Fruit fly (Drosophila melanogaster) whole organism, embryonic: Measurements from ENCODE around the gene HtrA2.

ENCODE experiments used
- ATbp ChIP-seq: fragments of 200-800 bp; sonication (Bioruptor generic); optimal IDR thresholded peaks from 2 replicates; lab custom pipeline; 2017; ENCODE audit warnings: missing biosample characterization, mild to moderate bottlenecking, missing genetic modification characterization, missing genetic modification reagents
- B-H1 ChIP-seq: fragments of 200-800 bp; sonication (Bioruptor generic); IDR thresholded peaks from 3 replicates; pipeline ENCODE4 v1.3.6; 2022; ENCODE audit warnings: missing biosample characterization, missing genetic modification characterization
- Blimp-1 ChIP-seq: fragments of 200-800 bp; sonication (Bioruptor generic); optimal IDR thresholded peaks from 3 replicates; lab custom pipeline; 2018; ENCODE audit warnings: missing biosample characterization, missing genetic modification characterization, mild to moderate bottlenecking, moderate library complexity, missing genetic modification reagents
- Bteb2 ChIP-seq: fragments of 200-800 bp; sonication (Bioruptor generic); optimal IDR thresholded peaks from 2 replicates; lab custom pipeline; 2016; ENCODE audit warnings: missing biosample characterization, missing genetic modification characterization
- CG12769 ChIP-seq: fragments of 200-800 bp; sonication (Bioruptor generic); optimal IDR thresholded peaks from 2 replicates; lab custom pipeline; 2019; ENCODE audit warnings: missing biosample characterization, mild to moderate bottlenecking, missing genetic modification characterization, moderate library complexity
- CG13424 ChIP-seq: fragments of 200-800 bp; sonication (Bioruptor generic); optimal IDR thresholded peaks from 2 replicates; lab custom pipeline; 2019; ENCODE audit warnings: missing biosample characterization, mild to moderate bottlenecking, missing genetic modification characterization, moderate library complexity
- CG13775 ChIP-seq: fragments of 200-800 bp; sonication (Bioruptor generic); optimal IDR thresholded peaks from 3 replicates; lab custom pipeline; 2017; ENCODE audit warnings: missing biosample characterization, mild to moderate bottlenecking, missing genetic modification characterization
- CG15479 ChIP-seq: fragments of 200-800 bp; sonication (Bioruptor generic); optimal IDR thresholded peaks from 3 replicates; lab custom pipeline; 2019; ENCODE audit warnings: missing biosample characterization, mild to moderate bottlenecking, missing genetic modification characterization, moderate library complexity
- CG15601 ChIP-seq: fragments of 200-800 bp; sonication (Bioruptor generic); optimal IDR thresholded peaks from 3 replicates; lab custom pipeline; 2019; ENCODE audit warnings: missing biosample characterization, mild to moderate bottlenecking, missing genetic modification characterization, moderate library complexity
- CG17361 ChIP-seq: fragments of 200-800 bp; sonication (Bioruptor generic); IDR thresholded peaks from 3 replicates; pipeline ENCODE4 v1.3.6; 2022; ENCODE audit warnings: missing biosample characterization, missing genetic modification characterization
- CG2712 ChIP-seq: fragments of 200-800 bp; optimal IDR thresholded peaks from 3 replicates; lab custom pipeline; 2019; ENCODE audit warnings: missing biosample characterization, mild to moderate bottlenecking, missing genetic modification characterization, moderate library complexity
- CG2889 ChIP-seq: fragments of 200-800 bp; sonication (Bioruptor generic); IDR thresholded peaks from 3 replicates; pipeline ENCODE4 v1.3.6; 2022; ENCODE audit warnings: missing biosample characterization, missing genetic modification characterization
- CG3163 ChIP-seq: fragments of 200-800 bp; sonication (Bioruptor generic); optimal IDR thresholded peaks from 3 replicates; lab custom pipeline; 2016; ENCODE audit warnings: missing biosample characterization, missing genetic modification characterization
- CG33557 ChIP-seq: fragments of 200-800 bp; sonication (Bioruptor generic); optimal IDR thresholded peaks from 2 replicates; lab custom pipeline; 2019; ENCODE audit warnings: missing biosample characterization, mild to moderate bottlenecking, missing genetic modification characterization, moderate library complexity
- CG42726 ChIP-seq: fragments of 200-800 bp; sonication (Bioruptor generic); IDR thresholded peaks from 2 replicates; pipeline ENCODE4 v1.3.6; 2022; ENCODE audit warnings: missing biosample characterization, missing genetic modification characterization; ENCODE audit not compliant: partially characterized antibody
- CG4282 ChIP-seq: fragments of 200-800 bp; sonication (Bioruptor generic); optimal IDR thresholded peaks from 2 replicates; lab custom pipeline; 2016; ENCODE audit warnings: missing biosample characterization, missing genetic modification characterization
- CG43689 ChIP-seq: fragments of 200-800 bp; sonication (Bioruptor generic); IDR thresholded peaks from 2 replicates; pipeline ENCODE4 v1.3.6; 2022; ENCODE audit warnings: missing biosample characterization, missing genetic modification characterization
- CG4617 ChIP-seq: fragments of 200-800 bp; sonication (Bioruptor generic); optimal IDR thresholded peaks from 3 replicates; lab custom pipeline; 2016; ENCODE audit warnings: missing biosample characterization, missing genetic modification characterization, borderline replicate concordance
- CG6272 ChIP-seq: fragments of 200-800 bp; sonication (Bioruptor generic); IDR thresholded peaks from 2 replicates; pipeline ENCODE4 v1.3.6; 2022; ENCODE audit warnings: missing biosample characterization, missing genetic modification characterization
- CG6765 ChIP-seq: fragments of 200-800 bp; sonication (Bioruptor generic); optimal IDR thresholded peaks from 3 replicates; lab custom pipeline; 2017; ENCODE audit warnings: missing biosample characterization, mild to moderate bottlenecking, missing genetic modification characterization
- CG7372 ChIP-seq: fragments of 200-800 bp; sonication (Bioruptor generic); IDR thresholded peaks from 2 replicates; pipeline ENCODE4 v1.3.6; 2022; ENCODE audit warnings: missing biosample characterization, missing genetic modification characterization
- CG8359 ChIP-seq: fragments of 200-800 bp; sonication (Bioruptor generic); optimal IDR thresholded peaks from 2 replicates; lab custom pipeline; 2017; ENCODE audit warnings: missing biosample characterization, mild to moderate bottlenecking, missing genetic modification characterization, borderline replicate concordance
- CG8944 ChIP-seq: fragments of 200-800 bp; sonication (Bioruptor generic); optimal IDR thresholded peaks from 3 replicates; lab custom pipeline; 2016; ENCODE audit warnings: missing biosample characterization, missing genetic modification characterization
- Fer1 ChIP-seq: fragments of 200-800 bp; sonication (Bioruptor generic); optimal IDR thresholded peaks from 2 replicates; lab custom pipeline; 2017; ENCODE audit warnings: missing biosample characterization, mild to moderate bottlenecking, missing genetic modification characterization
- Jarid2 ChIP-seq: fragments of 200-800 bp; sonication (Bioruptor generic); optimal IDR thresholded peaks from 3 replicates; lab custom pipeline; 2017; ENCODE audit warnings: mild to moderate bottlenecking, missing biosample characterization, missing genetic modification reagents, missing genetic modification characterization
- Max ChIP-seq: fragments of 200-800 bp; sonication (Bioruptor generic); optimal IDR thresholded peaks from 2 replicates; lab custom pipeline; 2016; ENCODE audit warnings: missing biosample characterization, mild to moderate bottlenecking, missing genetic modification characterization
- Med ChIP-seq: fragments of 200-800 bp; sonication (Bioruptor generic); peaks from one replicate; lab custom pipeline; 2016; ENCODE audit warnings: missing biosample characterization, missing genetic modification characterization, mild to moderate bottlenecking, inconsistent platforms, moderate library complexity
- Myb ChIP-seq: fragments of 200-800 bp; sonication (Bioruptor generic); optimal IDR thresholded peaks from 2 replicates; lab custom pipeline; 2016; ENCODE audit warnings: missing biosample characterization, missing genetic modification characterization
- Nf-YA ChIP-seq: fragments of 200-800 bp; sonication (Bioruptor generic); IDR thresholded peaks from 2 replicates; pipeline ENCODE4 v1.3.6; 2022; ENCODE audit warnings: missing biosample characterization, missing genetic modification characterization
- Scr ChIP-seq: fragments of 200-800 bp; sonication (Bioruptor generic); IDR thresholded peaks from 2 replicates; pipeline ENCODE4 v1.3.6; 2022; ENCODE audit warnings: missing biosample characterization, missing genetic modification characterization; ENCODE audit not compliant: partially characterized antibody
- abd-A ChIP-seq: fragments of 200-800 bp; sonication (Bioruptor generic); optimal IDR thresholded peaks from 3 replicates; lab custom pipeline; 2019; ENCODE audit warnings: missing biosample characterization, mild to moderate bottlenecking, missing genetic modification characterization, moderate library complexity
- az2 ChIP-seq: fragments of 200-800 bp; sonication (Bioruptor generic); optimal IDR thresholded peaks from 3 replicates; lab custom pipeline; 2016; ENCODE audit warnings: missing biosample characterization, missing genetic modification characterization
- bsh ChIP-seq, 2 experiments: fragments of 200-800 bp; sonication (Bioruptor generic); optimal IDR thresholded peaks; 2 replicates each; lab custom pipeline; 2017 to 2018; ENCODE audit warnings: mild to moderate bottlenecking in 2 of 2, missing biosample characterization in 2 of 2, missing genetic modification characterization in 2 of 2, moderate library complexity in 1 of 2
- disco-r ChIP-seq: fragments of 200-800 bp; sonication (Bioruptor generic); optimal IDR thresholded peaks from 2 replicates; lab custom pipeline; 2016; ENCODE audit warnings: missing biosample characterization, missing genetic modification characterization
- dm ChIP-seq: fragments of 200-800 bp; sonication (Bioruptor generic); optimal IDR thresholded peaks from 3 replicates; lab custom pipeline; 2016; ENCODE audit warnings: missing biosample characterization, missing genetic modification characterization
- eyg ChIP-seq: fragments of 200-800 bp; sonication (Bioruptor generic); optimal IDR thresholded peaks from 3 replicates; lab custom pipeline; 2016; ENCODE audit warnings: missing biosample characterization, missing genetic modification characterization
- fd102C ChIP-seq: fragments of 200-800 bp; sonication (Bioruptor generic); optimal IDR thresholded peaks from 2 replicates; lab custom pipeline; 2018; ENCODE audit warnings: missing biosample characterization, mild to moderate bottlenecking, missing genetic modification characterization, moderate library complexity
- fd96Cb ChIP-seq: fragments of 200-800 bp; sonication (Bioruptor generic); optimal IDR thresholded peaks from 2 replicates; lab custom pipeline; 2018; ENCODE audit warnings: missing biosample characterization, mild to moderate bottlenecking, missing genetic modification characterization, moderate library complexity
- gro ChIP-seq: fragments of 200-800 bp; sonication (Bioruptor generic); optimal IDR thresholded peaks from 2 replicates; lab custom pipeline; 2016; ENCODE audit warnings: missing biosample characterization, missing genetic modification characterization
- ind ChIP-seq: fragments of 200-800 bp; sonication (Bioruptor generic); optimal IDR thresholded peaks from 3 replicates; lab custom pipeline; 2016; ENCODE audit warnings: missing biosample characterization, missing genetic modification characterization
- lola ChIP-seq, 3 experiments: fragments of >200 bp in 2 of 3; fragments of 200-800 bp in 1 of 3; sonication (Bioruptor generic) in 1 of 3; optimal IDR thresholded peaks; 2 replicates each; lab custom pipeline; 2017 to 2019; ENCODE audit warnings: missing biosample characterization in 3 of 3, missing genetic modification characterization in 3 of 3, mild to moderate bottlenecking in 1 of 3, moderate library complexity in 1 of 3
- mirr ChIP-seq: fragments of 200-800 bp; sonication (Bioruptor generic); optimal IDR thresholded peaks from 3 replicates; lab custom pipeline; 2018; ENCODE audit warnings: missing biosample characterization, mild to moderate bottlenecking, missing genetic modification characterization
- oc ChIP-seq: fragments of 200-800 bp; sonication (Bioruptor generic); optimal IDR thresholded peaks from 2 replicates; lab custom pipeline; 2018; ENCODE audit warnings: missing biosample characterization, mild to moderate bottlenecking, missing genetic modification characterization, moderate library complexity
- odd ChIP-seq: fragments of 200-800 bp; sonication (Bioruptor generic); optimal IDR thresholded peaks from 2 replicates; lab custom pipeline; 2017; ENCODE audit warnings: missing biosample characterization, mild to moderate bottlenecking, missing genetic modification characterization
- otp ChIP-seq: fragments of 200-800 bp; sonication (Bioruptor generic); IDR thresholded peaks from 3 replicates; pipeline ENCODE4, ENCODE4 v1.3.6; 2022; ENCODE audit warnings: missing biosample characterization, missing genetic modification characterization
- sisA ChIP-seq: fragments of 200-800 bp; sonication (Bioruptor generic); IDR thresholded peaks from 2 replicates; pipeline ENCODE4 v1.3.6; 2022; ENCODE audit warnings: missing biosample characterization, missing genetic modification characterization
- sr ChIP-seq: fragments of 200-800 bp; sonication (Bioruptor generic); IDR thresholded peaks from 3 replicates; pipeline ENCODE4 v1.3.6; 2022; ENCODE audit warnings: missing biosample characterization, missing genetic modification characterization
- tap ChIP-seq: fragments of 200-800 bp; optimal IDR thresholded peaks from 3 replicates; lab custom pipeline; 2019; ENCODE audit warnings: missing biosample characterization, mild to moderate bottlenecking, missing genetic modification characterization, moderate library complexity
- tin ChIP-seq: fragments of 200-800 bp; sonication (Bioruptor generic); optimal IDR thresholded peaks from 3 replicates; lab custom pipeline; 2016; ENCODE audit warnings: missing biosample characterization, missing genetic modification characterization

Gene HtrA2

dm6 chr3R:14478438-14479033 is 33.0 kb downstream of the HtrA2 start (continued):
- TF ChIP-seq otp = no peak
- peak in 1 of 3 experiments; percentile 88 for TF ChIP-seq lola (GFP tag; optimal IDR thresholded peaks at IDR 0.05; lab: Kevin White, UChicago)
- TF ChIP-seq CG6765 = peak; percentile 47
- peak; percentile 78 for TF ChIP-seq az2 (GFP tag; lab: Kevin White, UChicago)
- peak; percentile 75 for TF ChIP-seq CG7372
- peak; percentile 37 for TF ChIP-seq Jarid2 (GFP tag; lab: Kevin White, UChicago)
- TF ChIP-seq Med (GFP tag; lab: Kevin White, UChicago) = peak; percentile 41
- peak; percentile 44 for TF ChIP-seq Bteb2 (GFP tag; lab: Kevin White, UChicago)
- TF ChIP-seq CG2712 (tag; lab: Kevin White, UChicago) = peak; percentile 96
- peak; percentile 61 for TF ChIP-seq sisA (GFP tag; lab: Robert Waterston, UW)
- no peak for TF ChIP-seq gro (GFP tag; lab: Kevin White, UChicago)
- peak; percentile 19 for TF ChIP-seq odd
- peak; percentile 77 for TF ChIP-seq CG13775 (GFP tag; lab: Kevin White, UChicago)
- peak; percentile 45 for TF ChIP-seq ATbp (GFP tag; lab: Kevin White, UChicago)
- peak; percentile 77 for TF ChIP-seq tap
- TF ChIP-seq CG2889 (GFP tag; lab: Robert Waterston, UW) = peak; percentile 45; the same call in 2 of the 3 replicates
- no peak for TF ChIP-seq eyg (GFP tag; lab: Kevin White, UChicago)
- peak; percentile 68 for TF ChIP-seq CG6272 (GFP tag; lab: Robert Waterston, UW)
- no peak for TF ChIP-seq Scr (GFP tag; lab: Robert Waterston, UW)
- TF ChIP-seq abd-A (tag; lab: Kevin White, UChicago) = peak; percentile 81
- TF ChIP-seq B-H1 (GFP tag; lab: Robert Waterston, UW) = peak; percentile 64
- TF ChIP-seq tin (GFP tag; lab: Kevin White, UChicago) = peak; percentile 71
- TF ChIP-seq oc = peak; percentile 81
- peak; percentile 75 for TF ChIP-seq Fer1 (GFP tag; lab: Kevin White, UChicago)
- TF ChIP-seq Blimp-1 = peak; percentile 88
- TF ChIP-seq CG3163 (GFP tag; lab: Kevin White, UChicago) = no peak
- no peak for TF ChIP-seq fd102C (GFP tag; lab: Kevin White, UChicago)
- TF ChIP-seq CG12769 (tag; lab: Kevin White, UChicago) = peak; percentile 72
- TF ChIP-seq CG43689 (GFP tag; lab: Robert Waterston, UW) = no peak
- peak; percentile 44 for TF ChIP-seq CG4617 (GFP tag; lab: Kevin White, UChicago)
- peak; percentile 69 for TF ChIP-seq CG8359 (GFP tag; lab: Kevin White, UChicago)
- TF ChIP-seq CG13424 (tag; lab: Kevin White, UChicago) = peak; percentile 84
- TF ChIP-seq CG4282 (GFP tag; lab: Kevin White, UChicago) = no peak
- TF ChIP-seq dm (GFP tag; lab: Kevin White, UChicago) = no peak
- no peak for TF ChIP-seq mirr
- TF ChIP-seq CG33557 (GFP tag; lab: Kevin White, UChicago) = peak; percentile 81
- TF ChIP-seq disco-r (GFP tag; lab: Kevin White, UChicago) = no peak
- peak; percentile 94 for TF ChIP-seq CG17361 (GFP tag; lab: Robert Waterston, UW)
- TF ChIP-seq CG8944 (GFP tag; lab: Kevin White, UChicago) = no peak
- no peak for TF ChIP-seq sr (GFP tag; lab: Robert Waterston, UW)
- TF ChIP-seq ind (GFP tag; lab: Kevin White, UChicago) = peak; percentile 64
- TF ChIP-seq fd96Cb (tag; lab: Kevin White, UChicago) = peak; percentile 87
- peak in 1 of 2 experiments; percentile 89 for TF ChIP-seq bsh (GFP tag; optimal IDR thresholded peaks at IDR 0.05; lab: Kevin White, UChicago)
- TF ChIP-seq CG15601 (tag; lab: Kevin White, UChicago) = peak; percentile 88
- TF ChIP-seq Nf-YA (GFP tag; lab: Robert Waterston, UW) = peak; percentile 35; the same call in 1 of the 2 replicates
- no peak for TF ChIP-seq Myb
- no peak for TF ChIP-seq CG15479 (GFP tag; lab: Kevin White, UChicago)
- TF ChIP-seq CG42726 (GFP tag; lab: Robert Waterston, UW) = no peak
- peak; percentile 68 for TF ChIP-seq Max
